Fruit fly (Drosophila melanogaster): ENCODE measurements around the gene CG14722.
A peak's percentile ranks its signal among the peaks of the same experiment; 100 is the strongest.

Gene CG14722

dm6 chr3R:11777058-11777457, 35.4 kb downstream of the CG14722 start:
- TF ChIP-seq CG10274 (GFP tag; optimal IDR thresholded peaks at IDR 0.05) (peak; percentile 90), sr (GFP tag; IDR thresholded peaks at IDR 0.05) (no peak), gfzf (GFP tag; optimal IDR thresholded peaks at IDR 0.05) (no peak), trh (GFP tag; optimal IDR thresholded peaks at IDR 0.05) (no peak), Rfx (GFP tag; IDR thresholded peaks at IDR 0.05) (0 out of 2 replicates have a peak, but pooled peaks have one; percentile 6), Hr51 (GFP tag; optimal IDR thresholded peaks at IDR 0.05) (no peak), CG6765 (GFP tag; optimal IDR thresholded peaks at IDR 0.05) (no peak), cas (GFP tag; IDR thresholded peaks at IDR 0.05) (no peak), zfh1 (GFP tag; IDR thresholded peaks at IDR 0.05) (no peak), Atf6 (GFP tag; IDR thresholded peaks at IDR 0.05) (no peak), lov (optimal IDR thresholded peaks at IDR 0.05) (no peak), lov (GFP tag; IDR thresholded peaks at IDR 0.05) (0 out of 3 replicates have a peak, but pooled peaks have one; percentile 24), CG16813 (GFP tag; IDR thresholded peaks at IDR 0.05; ENCODE audit: partially characterized antibody) (no peak), pros (GFP tag; optimal IDR thresholded peaks at IDR 0.05) (no peak), tup (GFP tag; optimal IDR thresholded peaks at IDR 0.05) (no peak), chn (GFP tag; optimal IDR thresholded peaks at IDR 0.05) (no peak), wek (GFP tag; optimal IDR thresholded peaks at IDR 0.05) (no peak), cad (GFP tag; optimal IDR thresholded peaks at IDR 0.05) (no peak), usp (GFP tag; optimal IDR thresholded peaks at IDR 0.05) (no peak), Lpt (GFP tag; optimal IDR thresholded peaks at IDR 0.05) (no peak), exex (tag; optimal IDR thresholded peaks at IDR 0.05) (no peak), crc (GFP tag; optimal IDR thresholded peaks at IDR 0.05) (no peak), slp2 (GFP tag; optimal IDR thresholded peaks at IDR 0.05) (no peak), CrebB (tag; optimal IDR thresholded peaks at IDR 0.05) (no peak), CG12744 (GFP tag; optimal IDR thresholded peaks at IDR 0.05) (peak; percentile 10), tx (GFP tag; optimal IDR thresholded peaks at IDR 0.05) (no peak), jing (GFP tag; optimal IDR thresholded peaks at IDR 0.05) (no peak), CG10565 (GFP tag; optimal IDR thresholded peaks at IDR 0.05) (no peak), CG13287 (GFP tag; IDR thresholded peaks at IDR 0.05; ENCODE audit: partially characterized antibody) (peak; percentile 6; the same call in 1 of the 2 replicates), lola (GFP tag; optimal IDR thresholded peaks at IDR 0.05) (no peak), E2f2 (GFP tag; IDR thresholded peaks at IDR 0.05) (no peak), E2f1 (GFP tag; IDR thresholded peaks at IDR 0.05) (no peak), dysf (GFP tag; IDR thresholded peaks at IDR 0.05) (no peak), CG8924 (tag; optimal IDR thresholded peaks at IDR 0.05) (no peak), otp (GFP tag; IDR thresholded peaks at IDR 0.05) (peak; percentile 21; the same call in 1 of the 3 replicates), CG13775 (GFP tag; optimal IDR thresholded peaks at IDR 0.05) (no peak), Taf1 (GFP tag; IDR thresholded peaks at IDR 0.05) (no peak), CG31441 (GFP tag; IDR thresholded peaks at IDR 0.05) (no peak), CG8765 (GFP tag; IDR thresholded peaks at IDR 0.05) (no peak), oc (tag; optimal IDR thresholded peaks at IDR 0.05) (no peak), Bteb2 (GFP tag; optimal IDR thresholded peaks at IDR 0.05) (no peak), abd-A (tag; optimal IDR thresholded peaks at IDR 0.05) (peak; percentile 68), Dfd (GFP tag; optimal IDR thresholded peaks at IDR 0.05) (no peak), ATbp (GFP tag; optimal IDR thresholded peaks at IDR 0.05) (no peak), ems (GFP tag; optimal IDR thresholded peaks at IDR 0.05) (no peak), Awh (GFP tag; IDR thresholded peaks at IDR 0.05) (no peak), Oli (tag; optimal IDR thresholded peaks at IDR 0.05) (no peak), Scr (GFP tag; IDR thresholded peaks at IDR 0.05; ENCODE audit: partially characterized antibody) (no peak), CG10366 (GFP tag; IDR thresholded peaks at IDR 0.05) (no peak), CG14710 (tag; optimal IDR thresholded peaks at IDR 0.05) (no peak), Camta (GFP tag; optimal IDR thresholded peaks at IDR 0.05) (no peak), CG8290 (GFP tag; optimal IDR thresholded peaks at IDR 0.05) (no peak), CG8290 (tag; optimal IDR thresholded peaks at IDR 0.05) (peak in 1 of 2 experiments; percentile 29)
